Worm (Caenorhabditis elegans) whole organism, L2 larva: ENCODE results near the gene srz-20.

ENCODE experiments used
- F13H6.1 ChIP-seq: sonication (generic microtip); optimal IDR thresholded peaks from 2 replicates; lab custom pipeline; 2016; ENCODE audit warnings: missing genetic modification characterization, missing compliant biosample characterization
- blmp-1 ChIP-seq: sonication (generic microtip); optimal IDR thresholded peaks from 2 replicates; lab custom pipeline; 2017; ENCODE audit warnings: missing genetic modification characterization, mild to moderate bottlenecking, missing compliant biosample characterization, antibody characterized with exemption, moderate library complexity; ENCODE audit not compliant: insufficient read depth
- ceh-16 ChIP-seq: fragments of 150-350 bp; optimal IDR thresholded peaks from 2 replicates; lab custom pipeline; 2014; ENCODE audit warnings: missing biosample characterization, missing genetic modification characterization
- elt-1 ChIP-seq: fragments of 150-350 bp; optimal IDR thresholded peaks from 2 replicates; lab custom pipeline; 2014; ENCODE audit warnings: missing biosample characterization, missing genetic modification characterization
- elt-3 ChIP-seq: sonication (generic microtip); optimal IDR thresholded peaks from 2 replicates; lab custom pipeline; 2017; ENCODE audit warnings: missing biosample characterization, missing genetic modification characterization
- nhr-12 ChIP-seq: fragments of 150-350 bp; optimal IDR thresholded peaks from 2 replicates; lab custom pipeline; 2014; ENCODE audit warnings: missing biosample characterization, missing genetic modification characterization
- unc-39 ChIP-seq: fragments of 150-350 bp; optimal IDR thresholded peaks from 2 replicates; lab custom pipeline; 2014; ENCODE audit warnings: missing biosample characterization, missing genetic modification characterization

DNA sequence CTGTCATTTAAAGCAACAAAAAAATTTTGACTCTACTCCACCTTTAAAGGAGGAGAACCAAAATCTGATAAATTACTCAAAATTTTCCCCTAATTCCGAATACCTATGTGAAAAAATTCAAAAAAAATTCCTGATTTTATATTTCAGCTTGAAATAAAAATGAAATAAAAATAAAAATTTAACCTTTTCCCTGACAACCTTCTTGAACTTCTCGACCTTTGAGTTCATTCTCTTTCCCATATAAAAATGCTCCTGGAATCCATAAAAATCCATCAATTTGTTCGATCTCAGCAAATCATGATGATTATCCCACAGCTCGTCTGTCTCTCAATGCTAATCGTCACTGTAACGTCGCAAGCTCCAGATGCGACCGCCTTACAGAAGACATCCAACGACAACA, 12.4 kb upstream of the srz-20 start, which contains the start of gene F56D6.6:
- no peak for TF ChIP-seq elt-1 (tag; lab: Kevin White, UChicago)
- TF ChIP-seq F13H6.1: no peak
- no peak for TF ChIP-seq unc-39 (tag; lab: Kevin White, UChicago)
- TF ChIP-seq ceh-16: no peak
- TF ChIP-seq nhr-12 (tag; lab: Kevin White, UChicago): no peak
- no peak for TF ChIP-seq blmp-1
- TF ChIP-seq elt-3 (tag; lab: Kevin White, UChicago): no peak
